Worm (Caenorhabditis elegans) whole organism, L2 larva: Measurements from ENCODE around the gene cyp-13A10.

Experiments
- C34F6.9 ChIP-seq: fragments of 150-350 bp; optimal IDR thresholded peaks from 2 replicates; lab custom pipeline; 2014; ENCODE audit warnings: missing biosample characterization, missing genetic modification characterization
- F13H6.1 ChIP-seq: sonication (generic microtip); optimal IDR thresholded peaks from 2 replicates; lab custom pipeline; 2016; ENCODE audit warnings: missing genetic modification characterization, missing compliant biosample characterization
- R02D3.7 ChIP-seq: fragments of 150-350 bp; optimal IDR thresholded peaks from 2 replicates; lab custom pipeline; 2014; ENCODE audit warnings: missing biosample characterization, missing genetic modification characterization
- aly-2 ChIP-seq: fragments of 150-350 bp; optimal IDR thresholded peaks from 2 replicates; lab custom pipeline; 2014; ENCODE audit warnings: missing biosample characterization, missing genetic modification characterization
- ama-1 ChIP-seq: fragments of 150-350 bp; optimal IDR thresholded peaks from 2 replicates; lab custom pipeline; 2018; ENCODE audit warnings: inconsistent platforms
- blmp-1 ChIP-seq: sonication (generic microtip); optimal IDR thresholded peaks from 2 replicates; lab custom pipeline; 2017; ENCODE audit warnings: missing genetic modification characterization, mild to moderate bottlenecking, missing compliant biosample characterization, antibody characterized with exemption, moderate library complexity; ENCODE audit not compliant: insufficient read depth
- ceh-16 ChIP-seq: fragments of 150-350 bp; optimal IDR thresholded peaks from 2 replicates; lab custom pipeline; 2014; ENCODE audit warnings: missing biosample characterization, missing genetic modification characterization
- ceh-82 ChIP-seq: fragments of 150-350 bp; optimal IDR thresholded peaks from 2 replicates; lab custom pipeline; 2014; ENCODE audit warnings: missing biosample characterization, missing genetic modification characterization
- crh-2 ChIP-seq: sonication (generic microtip); optimal IDR thresholded peaks from 2 replicates; lab custom pipeline; 2017; ENCODE audit warnings: missing biosample characterization, missing genetic modification characterization
- dmd-4 ChIP-seq: sonication (generic microtip); optimal IDR thresholded peaks from 2 replicates; lab custom pipeline; 2017; ENCODE audit warnings: missing biosample characterization, missing genetic modification characterization
- egl-27 ChIP-seq: sonication (generic microtip); optimal IDR thresholded peaks from 3 replicates; lab custom pipeline; 2017; ENCODE audit warnings: missing biosample characterization, missing genetic modification reagents, missing genetic modification characterization
- elt-3 ChIP-seq: sonication (generic microtip); optimal IDR thresholded peaks from 2 replicates; lab custom pipeline; 2017; ENCODE audit warnings: missing biosample characterization, missing genetic modification characterization
- fos-1 ChIP-seq: fragments of 150-350 bp; optimal IDR thresholded peaks from 2 replicates; lab custom pipeline; 2014; ENCODE audit warnings: missing biosample characterization, missing genetic modification characterization
- gmeb-1 ChIP-seq: fragments of 150-350 bp; optimal IDR thresholded peaks from 2 replicates; lab custom pipeline; 2014; ENCODE audit warnings: missing biosample characterization, missing genetic modification characterization
- lin-11 ChIP-seq: fragments of 150-350 bp; sonication (generic microtip); optimal IDR thresholded peaks from 2 replicates; lab custom pipeline; 2014; ENCODE audit warnings: missing biosample characterization, missing genetic modification characterization, inconsistent platforms, mixed read lengths
- lin-13 ChIP-seq: fragments of 150-350 bp; optimal IDR thresholded peaks from 2 replicates; lab custom pipeline; 2014; ENCODE audit warnings: missing biosample characterization, missing genetic modification reagents, missing genetic modification characterization
- lin-39 ChIP-seq: fragments of 150-350 bp; optimal IDR thresholded peaks from 2 replicates; lab custom pipeline; 2014; ENCODE audit warnings: missing biosample characterization, missing genetic modification reagents, missing genetic modification characterization
- lsy-2 ChIP-seq, 2 experiments: fragments of 150-350 bp in 1 of 2; sonication (generic microtip) in 1 of 2; optimal IDR thresholded peaks; 2 replicates each; lab custom pipeline; 2014 to 2017; ENCODE audit warnings: missing biosample characterization in 2 of 2, missing genetic modification characterization in 2 of 2
- mbf-1 ChIP-seq: sonication (generic microtip); optimal IDR thresholded peaks from 2 replicates; lab custom pipeline; 2017; ENCODE audit warnings: missing biosample characterization, missing genetic modification characterization
- mdl-1 ChIP-seq, 2 experiments: fragments of 150-350 bp in 1 of 2; sonication (generic microtip) in 1 of 2; optimal IDR thresholded peaks; 2 replicates each; lab custom pipeline; 2017; ENCODE audit warnings: missing biosample characterization in 2 of 2, missing genetic modification characterization in 2 of 2
- nhr-10 ChIP-seq: sonication (generic microtip); optimal IDR thresholded peaks from 2 replicates; lab custom pipeline; 2017; ENCODE audit warnings: missing biosample characterization, missing genetic modification characterization
- nhr-11 ChIP-seq: fragments of 150-350 bp; optimal IDR thresholded peaks from 2 replicates; lab custom pipeline; 2014; ENCODE audit warnings: missing biosample characterization, missing genetic modification characterization
- nhr-12 ChIP-seq: fragments of 150-350 bp; optimal IDR thresholded peaks from 2 replicates; lab custom pipeline; 2014; ENCODE audit warnings: missing biosample characterization, missing genetic modification characterization
- nhr-129 ChIP-seq: fragments of 150-350 bp; optimal IDR thresholded peaks from 2 replicates; lab custom pipeline; 2014; ENCODE audit warnings: missing biosample characterization, missing genetic modification characterization
- nhr-21 ChIP-seq: fragments of 150-350 bp; optimal IDR thresholded peaks from 2 replicates; lab custom pipeline; 2014; ENCODE audit warnings: missing biosample characterization, missing genetic modification characterization
- nhr-25 ChIP-seq: fragments of 150-350 bp; sonication (generic microtip); optimal IDR thresholded peaks from 3 replicates; lab custom pipeline; 2014; ENCODE audit warnings: missing biosample characterization, missing genetic modification characterization
- nhr-6 ChIP-seq: fragments of 150-350 bp; optimal IDR thresholded peaks from 2 replicates; lab custom pipeline; 2014; ENCODE audit warnings: missing biosample characterization, missing genetic modification characterization
- nhr-77 ChIP-seq: fragments of 150-350 bp; optimal IDR thresholded peaks from 2 replicates; lab custom pipeline; 2014; ENCODE audit warnings: missing biosample characterization, missing genetic modification characterization
- sem-4 ChIP-seq: fragments of 150-350 bp; optimal IDR thresholded peaks from 2 replicates; lab custom pipeline; 2014; ENCODE audit warnings: missing biosample characterization, missing genetic modification reagents, missing genetic modification characterization
- skn-1 ChIP-seq: sonication (generic microtip); optimal IDR thresholded peaks from 2 replicates; lab custom pipeline; 2017; ENCODE audit warnings: missing biosample characterization, missing genetic modification characterization
- sma-3 ChIP-seq: sonication (generic microtip); optimal IDR thresholded peaks from 2 replicates; lab custom pipeline; 2016; ENCODE audit warnings: missing genetic modification reagents, missing genetic modification characterization, missing compliant biosample characterization
- sma-9 ChIP-seq, 2 experiments: fragments of 150-350 bp in 1 of 2; sonication (generic microtip) in 1 of 2; optimal IDR thresholded peaks; 2 replicates each; lab custom pipeline; 2014 to 2016; ENCODE audit warnings: missing genetic modification characterization in 2 of 2, mild to moderate bottlenecking in 1 of 2, missing biosample characterization in 1 of 2, missing compliant biosample characterization in 1 of 2, missing genetic modification reagents in 1 of 2, moderate library complexity in 1 of 2
- snpc-4 ChIP-seq: fragments of 150-350 bp; optimal IDR thresholded peaks from 2 replicates; lab custom pipeline; 2014; ENCODE audit warnings: missing biosample characterization, missing genetic modification characterization
- unc-39 ChIP-seq: fragments of 150-350 bp; optimal IDR thresholded peaks from 2 replicates; lab custom pipeline; 2014; ENCODE audit warnings: missing biosample characterization, missing genetic modification characterization
- unc-55 ChIP-seq: fragments of 150-350 bp; sonication (generic microtip); optimal IDR thresholded peaks from 3 replicates; lab custom pipeline; 2014; ENCODE audit warnings: missing biosample characterization, missing genetic modification reagents, missing genetic modification characterization
- unc-62 ChIP-seq: fragments of 150-350 bp; optimal IDR thresholded peaks from 2 replicates; lab custom pipeline; 2014; ENCODE audit warnings: missing biosample characterization, missing genetic modification reagents, missing genetic modification characterization
- ztf-1 ChIP-seq: fragments of 200-800 bp; sonication (Bioruptor generic); conservative IDR thresholded peaks from 2 replicates; pipeline ENCODE4 v1.3.6; 2022; ENCODE audit warnings: missing genetic modification characterization, missing compliant biosample characterization
- ztf-11 ChIP-seq: sonication (generic microtip); optimal IDR thresholded peaks from 2 replicates; lab custom pipeline; 2017; ENCODE audit warnings: missing biosample characterization, missing genetic modification characterization
- ztf-4 ChIP-seq: fragments of 150-350 bp; optimal IDR thresholded peaks from 2 replicates; lab custom pipeline; 2014; ENCODE audit warnings: missing biosample characterization, missing genetic modification characterization

Gene cyp-13A10

DNA sequence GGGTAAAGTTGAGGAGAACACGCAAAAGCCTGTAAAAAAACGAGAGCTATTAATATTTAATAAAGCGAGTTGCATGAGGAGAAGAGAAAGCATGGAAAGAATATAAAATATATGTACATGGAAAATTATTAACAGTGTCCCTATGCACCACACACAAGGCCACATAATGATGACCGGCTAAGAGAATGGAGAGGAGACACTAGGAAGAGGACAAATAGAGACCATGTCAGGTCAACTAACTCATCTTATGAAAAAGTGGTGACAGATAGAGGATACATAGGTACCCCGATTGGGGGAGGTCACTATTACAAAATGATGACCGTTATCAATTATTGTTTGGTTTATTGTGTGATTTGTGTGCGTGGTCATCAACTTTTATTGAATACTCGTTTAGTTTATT lies 18.2 kb downstream of the cyp-13A10 start, which contains the start of gene fzr-1:
TSS of gene fzr-1 (minus strand) at position 29 of the 400 bp plus-strand sequence.
- TF ChIP-seq nhr-6 (tag; lab: Kevin White, UChicago) (no peak), fos-1 (peak; percentile 11)

DNA sequence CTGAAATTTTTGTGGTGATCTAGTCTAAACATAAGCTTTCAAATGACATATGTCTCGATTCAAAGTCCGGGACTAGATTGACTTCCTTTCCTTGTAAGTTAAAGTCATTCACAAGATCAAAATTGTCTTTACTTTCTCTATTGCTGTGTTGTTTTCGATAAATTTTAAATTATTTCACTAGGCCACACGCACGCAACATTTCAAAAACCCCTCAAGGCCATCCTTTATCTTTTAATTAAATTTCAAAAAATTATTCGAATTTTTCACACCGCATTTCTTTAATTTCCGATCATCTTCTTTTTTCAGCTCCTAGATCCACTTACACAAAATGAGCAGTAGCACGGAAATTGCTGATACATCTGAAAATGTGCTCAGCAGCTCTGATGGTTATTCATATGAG lies 26.4 kb downstream of the cyp-13A10 start, which contains the start of gene ZK1307.7:
TSS of gene ZK1307.7 (plus strand) at position 301 of the 400 bp plus-strand sequence.
- TF ChIP-seq lin-39 (tag; lab: Kevin White, UChicago) (no peak), gmeb-1 (tag; lab: Kevin White, UChicago) (no peak), F13H6.1 (tag; lab: Kevin White, UChicago) (no peak), ztf-1 (GFP tag; lab: Robert Waterston, UW) (no peak), fos-1 (no peak), nhr-77 (tag; lab: Kevin White, UChicago) (no peak), lin-11 (tag; lab: Kevin White, UChicago) (no peak), mdl-1 (tag; optimal IDR thresholded peaks at IDR 0.05; lab: Kevin White, UChicago) (no peak), nhr-10 (tag; lab: Kevin White, UChicago) (no peak), sma-9 (GFP tag; optimal IDR thresholded peaks at IDR 0.05; lab: Kevin White, UChicago) (no peak), sma-9 (tag; optimal IDR thresholded peaks at IDR 0.05; lab: Kevin White, UChicago) (no peak), C34F6.9 (tag; lab: Kevin White, UChicago) (no peak)

DNA sequence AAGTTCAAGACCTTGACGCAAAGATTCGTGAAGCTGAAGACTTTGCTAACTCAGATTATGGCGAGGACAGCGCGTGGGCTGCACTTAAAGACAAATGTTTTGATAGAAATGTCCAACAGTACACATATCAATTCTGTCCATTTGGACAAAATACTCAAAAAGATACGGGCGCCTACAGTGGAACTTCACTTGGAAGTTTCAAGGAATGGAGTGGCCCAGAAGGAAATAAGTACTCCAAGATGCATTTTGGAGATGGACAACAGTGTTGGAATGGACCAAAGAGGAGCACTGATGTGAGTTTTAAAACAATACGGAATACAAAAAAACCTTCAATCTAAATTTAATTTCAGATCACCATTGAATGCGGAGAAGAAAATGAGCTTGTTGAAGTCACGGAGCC lies 36.8 kb downstream of the cyp-13A10 start:
- TF ChIP-seq snpc-4 (tag; lab: Kevin White, UChicago) (no peak), blmp-1 (no peak), sma-3 (GFP tag; lab: Kevin White, UChicago) (no peak), ztf-11 (tag; lab: Kevin White, UChicago) (no peak), mbf-1 (no peak), ztf-1 (GFP tag; lab: Robert Waterston, UW) (no peak), egl-27 (tag; lab: Kevin White, UChicago) (no peak), sem-4 (tag; lab: Kevin White, UChicago) (no peak)
- TF ChIP-seq, all 48 proteins: peak for 0

- no peak for TF ChIP-seq ceh-16
- TF ChIP-seq dmd-4 (tag; lab: Kevin White, UChicago): no peak
- no peak for TF ChIP-seq nhr-129 (tag; lab: Kevin White, UChicago)
- peak; percentile 23 for TF ChIP-seq fos-1
- peak; percentile 38 for TF ChIP-seq unc-55 (GFP tag; lab: Kevin White, UChicago)
- TF ChIP-seq unc-62 (GFP tag; lab: Kevin White, UChicago): no peak
- TF ChIP-seq nhr-25: no peak
- no peak for TF ChIP-seq aly-2 (tag; lab: Kevin White, UChicago)
- no peak for TF ChIP-seq sma-9 (GFP tag; optimal IDR thresholded peaks at IDR 0.05; lab: Kevin White, UChicago)
- TF ChIP-seq sma-9 (tag; optimal IDR thresholded peaks at IDR 0.05; lab: Kevin White, UChicago): no peak
- no peak for TF ChIP-seq lin-39 (tag; lab: Kevin White, UChicago)
- TF ChIP-seq ama-1 (lab: Kevin White, UChicago): no peak
- TF ChIP-seq C34F6.9 (tag; lab: Kevin White, UChicago): peak; percentile 43
- peak in 1 of 2 experiments; percentile 55 for TF ChIP-seq lsy-2 (tag; optimal IDR thresholded peaks at IDR 0.05; lab: Kevin White, UChicago)
- TF ChIP-seq elt-3 (tag; lab: Kevin White, UChicago): no peak
- peak; percentile 79 for TF ChIP-seq crh-2
- no peak for TF ChIP-seq ztf-11 (tag; lab: Kevin White, UChicago)
- peak; percentile 15 for TF ChIP-seq gmeb-1 (tag; lab: Kevin White, UChicago)
- TF ChIP-seq nhr-12 (tag; lab: Kevin White, UChicago): no peak
- TF ChIP-seq ceh-82: no peak
- no peak for TF ChIP-seq skn-1
- TF ChIP-seq unc-39 (tag; lab: Kevin White, UChicago): no peak
- no peak for TF ChIP-seq R02D3.7 (tag; lab: Kevin White, UChicago)
- TF ChIP-seq nhr-77 (tag; lab: Kevin White, UChicago): no peak
- no peak for TF ChIP-seq nhr-21 (tag; lab: Kevin White, UChicago)
- TF ChIP-seq F13H6.1 (tag; lab: Kevin White, UChicago): no peak
- TF ChIP-seq nhr-11 (tag; lab: Kevin White, UChicago): no peak
- no peak for TF ChIP-seq lin-13 (GFP tag; lab: Kevin White, UChicago)
- TF ChIP-seq ztf-4 (tag; lab: Kevin White, UChicago): no peak
Measured at ce11 chrII:9624110-9624695, 38.5 kb downstream of the cyp-13A10 start, which contains the start of the genes dnj-20 and ZK1307.8. Gene dnj-20, minus strand, starts transcription at chrII:9624176. Gene ZK1307.8, plus strand, starts transcription at chrII:9624613.
